Worm (Caenorhabditis elegans): ENCODE results near the gene C54E10.3.

ce11 chrV:18811360-18811759 lies 555 bp downstream of the C54E10.3 start, which contains the start of gene C54E10.7:
- TF ChIP-seq flt-1 (GFP tag; IDR thresholded peaks at IDR 0.05), result no peak
- no peak for TF ChIP-seq klf-2 (GFP tag; conservative IDR thresholded peaks at IDR 0.05)
- no peak for TF ChIP-seq cog-1 (tag; optimal IDR thresholded peaks at IDR 0.05)
- TF ChIP-seq ztf-29 (GFP tag; IDR thresholded peaks at IDR 0.05), result no peak
- TF ChIP-seq tab-1 (GFP tag; IDR thresholded peaks at IDR 0.05), result no peak

All from whole organism, midembryonic.